Worm (Caenorhabditis elegans): ENCODE data around the gene bnc-1.

Gene bnc-1

DNA sequence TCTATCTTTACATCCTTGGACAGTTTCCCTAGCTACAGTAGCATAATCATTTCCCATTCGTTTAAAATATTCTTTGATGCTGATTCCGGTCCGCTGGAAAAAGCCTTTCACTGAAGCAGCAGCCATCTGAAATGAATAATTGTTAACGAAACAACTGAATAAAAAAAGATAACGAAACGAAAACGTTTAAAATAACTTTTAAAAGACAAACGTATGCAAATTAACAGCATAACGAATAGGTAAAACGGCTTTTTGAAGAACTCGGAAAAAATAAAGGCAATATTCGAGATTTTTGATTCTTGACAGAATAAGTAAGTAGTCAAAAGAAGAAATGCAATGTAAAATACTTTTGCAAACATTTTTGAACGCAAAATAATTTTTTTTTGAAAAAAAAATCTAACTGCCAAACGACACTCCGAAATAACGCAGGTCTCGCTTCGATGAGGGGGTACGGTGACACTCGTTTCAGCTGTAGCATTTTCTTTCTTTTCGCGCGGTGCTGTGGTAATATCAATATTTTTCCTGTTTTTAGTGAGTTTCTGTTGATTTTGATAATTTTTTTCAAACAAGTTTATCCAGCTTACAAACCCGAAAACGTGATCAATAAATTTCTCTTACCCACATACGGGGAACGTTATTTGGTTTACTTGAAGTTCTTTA, 41.2 kb upstream of the bnc-1 start, which contains the start of the genes R04F11.5 and R04F11.2 (continued):
- 0 out of 2 replicates have a peak, but pooled peaks have one; percentile 60 for TF ChIP-seq madf-3 (GFP tag; IDR thresholded peaks at IDR 0.05)
- no peak for TF ChIP-seq ceh-40 (GFP tag; IDR thresholded peaks at IDR 0.05)
- no peak for TF ChIP-seq unc-62 (GFP tag; optimal IDR thresholded peaks at IDR 0.05)
- no peak for TF ChIP-seq aptf-3 (GFP tag; IDR thresholded peaks at IDR 0.05)
- no peak for TF ChIP-seq Y56A3A.18 (GFP tag; IDR thresholded peaks at IDR 0.05)
- peak; percentile 58 for TF ChIP-seq D2030.7 (GFP tag; IDR thresholded peaks at IDR 0.05)
- TF ChIP-seq ceh-27 (GFP tag; optimal IDR thresholded peaks at IDR 0.05): peak; percentile 39
- TF ChIP-seq B0035.1 (tag; optimal IDR thresholded peaks at IDR 0.05): no peak
- TF ChIP-seq egl-44 (GFP tag; IDR thresholded peaks at IDR 0.05): no peak
- TF ChIP-seq pha-4 (tag; optimal IDR thresholded peaks at IDR 0.05): no peak
- TF ChIP-seq B0019.2 (GFP tag; conservative IDR thresholded peaks at IDR 0.05): no peak
- no peak for TF ChIP-seq nhr-120 (GFP tag; IDR thresholded peaks at IDR 0.05)
- peak; percentile 10 to 81 (median 15) for TF ChIP-seq lin-35 (GFP tag; optimal IDR thresholded peaks at IDR 0.05)
- TF ChIP-seq sea-2 (GFP tag; IDR thresholded peaks at IDR 0.05): no peak
- TF ChIP-seq him-1 (tag; optimal IDR thresholded peaks at IDR 0.05): no peak
- peak; percentile 83 for TF ChIP-seq ztf-18 (tag; optimal IDR thresholded peaks at IDR 0.05)
- TF ChIP-seq dox-1 (GFP tag; IDR thresholded peaks at IDR 0.05): peak; percentile 79
- TF ChIP-seq lin-54 (GFP tag; optimal IDR thresholded peaks at IDR 0.05): peak; percentile 77
- no peak for TF ChIP-seq T07F8.4 (tag; optimal IDR thresholded peaks at IDR 0.05)
- TF ChIP-seq akir-1 (GFP tag; optimal IDR thresholded peaks at IDR 0.05): no peak
- no peak for TF ChIP-seq madf-10 (tag; optimal IDR thresholded peaks at IDR 0.05)
- no peak for TF ChIP-seq ccch-3 (GFP tag; optimal IDR thresholded peaks at IDR 0.05)
- TF ChIP-seq hmg-20 (GFP tag; IDR thresholded peaks at IDR 0.05): no peak
- TF ChIP-seq tbx-9 (tag; optimal IDR thresholded peaks at IDR 0.05; ENCODE audit: borderline replicate concordance): no peak
- no peak for TF ChIP-seq cebp-2 (GFP tag; IDR thresholded peaks at IDR 0.05)
- TF ChIP-seq lsy-27 (tag; optimal IDR thresholded peaks at IDR 0.05; ENCODE audit: borderline replicate concordance, insufficient read depth): peak; percentile 32
- TF ChIP-seq ets-4 (GFP tag; optimal IDR thresholded peaks at IDR 0.05): no peak
- TF ChIP-seq egrh-3 (GFP tag; IDR thresholded peaks at IDR 0.05): no peak
- TF ChIP-seq lin-40 (tag; optimal IDR thresholded peaks at IDR 0.05): peak; percentile 54
- no peak for TF ChIP-seq hrde-1 (tag; optimal IDR thresholded peaks at IDR 0.05; ENCODE audit: borderline replicate concordance)
- no peak for TF ChIP-seq ekl-4 (GFP tag; IDR thresholded peaks at IDR 0.05)
- TF ChIP-seq efl-1 (GFP tag; optimal IDR thresholded peaks at IDR 0.05): peak; percentile 82
- no peak for TF ChIP-seq B0261.1 (tag; optimal IDR thresholded peaks at IDR 0.05)
- no peak for TF ChIP-seq nhr-179 (tag; optimal IDR thresholded peaks at IDR 0.05)
- TF ChIP-seq rcor-1 (GFP tag; IDR thresholded peaks at IDR 0.05): peak; percentile 20; the same call in 1 of the 2 replicates
- TF ChIP-seq ztf-3 (GFP tag; optimal IDR thresholded peaks at IDR 0.05): no peak
- TF ChIP-seq F52B5.7 (tag; optimal IDR thresholded peaks at IDR 0.05): no peak
- TF ChIP-seq chd-7 (tag; optimal IDR thresholded peaks at IDR 0.05): no peak
- TF ChIP-seq fkh-3 (tag; optimal IDR thresholded peaks at IDR 0.05): no peak
- no peak for TF ChIP-seq sdz-38 (tag; optimal IDR thresholded peaks at IDR 0.05)
- no peak for TF ChIP-seq ceh-79 (tag; optimal IDR thresholded peaks at IDR 0.05)
- no peak for TF ChIP-seq let-526 (GFP tag; IDR thresholded peaks at IDR 0.05)
- TF ChIP-seq K12H6.12 (tag; optimal IDR thresholded peaks at IDR 0.05): no peak
- TF ChIP-seq F10E7.11 (tag; optimal IDR thresholded peaks at IDR 0.05): no peak
- TF ChIP-seq ama-1 (optimal IDR thresholded peaks at IDR 0.05): no peak
- no peak for TF ChIP-seq ama-1 (GFP tag; optimal IDR thresholded peaks at IDR 0.05)
- TF ChIP-seq hsf-1 (GFP tag; IDR thresholded peaks at IDR 0.05): 0 out of 2 replicates have a peak, but pooled peaks have one; percentile 55
- peak; percentile 44 for TF ChIP-seq ZK185.1 (tag; optimal IDR thresholded peaks at IDR 0.05; ENCODE audit: poor library complexity, severe bottlenecking)

Measured in whole organism, young adult.